Worm (Caenorhabditis elegans) whole organism, L2 larva: ENCODE measurements around the gene T22B3.3.

ENCODE experiments used
- C34F6.9 ChIP-seq: fragments of 150-350 bp; optimal IDR thresholded peaks from 2 replicates; lab custom pipeline; 2014; ENCODE audit warnings: missing biosample characterization, missing genetic modification characterization
- F13H6.1 ChIP-seq: sonication (generic microtip); optimal IDR thresholded peaks from 2 replicates; lab custom pipeline; 2016; ENCODE audit warnings: missing genetic modification characterization, missing compliant biosample characterization
- R02D3.7 ChIP-seq: fragments of 150-350 bp; optimal IDR thresholded peaks from 2 replicates; lab custom pipeline; 2014; ENCODE audit warnings: missing biosample characterization, missing genetic modification characterization
- Y55F3AM.14 ChIP-seq: fragments of 200-800 bp; sonication (Bioruptor generic); optimal IDR thresholded peaks from 2 replicates; lab custom pipeline; 2018; ENCODE audit warnings: mild to moderate bottlenecking, missing genetic modification characterization, missing compliant biosample characterization
- ZK546.5 ChIP-seq: sonication (generic microtip); optimal IDR thresholded peaks from 2 replicates; lab custom pipeline; 2017; ENCODE audit warnings: missing biosample characterization, missing genetic modification characterization
- alr-1 ChIP-seq: fragments of 150-350 bp; optimal IDR thresholded peaks from 2 replicates; lab custom pipeline; 2014; ENCODE audit warnings: missing biosample characterization, missing genetic modification characterization
- aly-2 ChIP-seq: fragments of 150-350 bp; optimal IDR thresholded peaks from 2 replicates; lab custom pipeline; 2014; ENCODE audit warnings: missing biosample characterization, missing genetic modification characterization
- ama-1 ChIP-seq: fragments of 150-350 bp; optimal IDR thresholded peaks from 2 replicates; lab custom pipeline; 2018; ENCODE audit warnings: inconsistent platforms
- blmp-1 ChIP-seq: sonication (generic microtip); optimal IDR thresholded peaks from 2 replicates; lab custom pipeline; 2017; ENCODE audit warnings: missing genetic modification characterization, mild to moderate bottlenecking, missing compliant biosample characterization, antibody characterized with exemption, moderate library complexity; ENCODE audit not compliant: insufficient read depth
- ceh-16 ChIP-seq: fragments of 150-350 bp; optimal IDR thresholded peaks from 2 replicates; lab custom pipeline; 2014; ENCODE audit warnings: missing biosample characterization, missing genetic modification characterization
- ceh-82 ChIP-seq: fragments of 150-350 bp; optimal IDR thresholded peaks from 2 replicates; lab custom pipeline; 2014; ENCODE audit warnings: missing biosample characterization, missing genetic modification characterization
- crh-2 ChIP-seq: sonication (generic microtip); optimal IDR thresholded peaks from 2 replicates; lab custom pipeline; 2017; ENCODE audit warnings: missing biosample characterization, missing genetic modification characterization
- dmd-4 ChIP-seq: sonication (generic microtip); optimal IDR thresholded peaks from 2 replicates; lab custom pipeline; 2017; ENCODE audit warnings: missing biosample characterization, missing genetic modification characterization
- egl-27 ChIP-seq: sonication (generic microtip); optimal IDR thresholded peaks from 3 replicates; lab custom pipeline; 2017; ENCODE audit warnings: missing biosample characterization, missing genetic modification reagents, missing genetic modification characterization
- elt-1 ChIP-seq: fragments of 150-350 bp; optimal IDR thresholded peaks from 2 replicates; lab custom pipeline; 2014; ENCODE audit warnings: missing biosample characterization, missing genetic modification characterization
- elt-3 ChIP-seq: sonication (generic microtip); optimal IDR thresholded peaks from 2 replicates; lab custom pipeline; 2017; ENCODE audit warnings: missing biosample characterization, missing genetic modification characterization
- fos-1 ChIP-seq: fragments of 150-350 bp; optimal IDR thresholded peaks from 2 replicates; lab custom pipeline; 2014; ENCODE audit warnings: missing biosample characterization, missing genetic modification characterization
- lin-11 ChIP-seq: fragments of 150-350 bp; sonication (generic microtip); optimal IDR thresholded peaks from 2 replicates; lab custom pipeline; 2014; ENCODE audit warnings: missing biosample characterization, missing genetic modification characterization, inconsistent platforms, mixed read lengths
- lin-13 ChIP-seq: fragments of 150-350 bp; optimal IDR thresholded peaks from 2 replicates; lab custom pipeline; 2014; ENCODE audit warnings: missing biosample characterization, missing genetic modification reagents, missing genetic modification characterization
- lin-39 ChIP-seq: fragments of 150-350 bp; optimal IDR thresholded peaks from 2 replicates; lab custom pipeline; 2014; ENCODE audit warnings: missing biosample characterization, missing genetic modification reagents, missing genetic modification characterization
- lsy-2 ChIP-seq, 2 experiments: fragments of 150-350 bp in 1 of 2; sonication (generic microtip) in 1 of 2; optimal IDR thresholded peaks; 2 replicates each; lab custom pipeline; 2014 to 2017; ENCODE audit warnings: missing biosample characterization in 2 of 2, missing genetic modification characterization in 2 of 2
- mab-5 ChIP-seq: fragments of 150-350 bp; optimal IDR thresholded peaks from 2 replicates; lab custom pipeline; 2014; ENCODE audit warnings: missing biosample characterization, missing genetic modification characterization
- mbf-1 ChIP-seq: sonication (generic microtip); optimal IDR thresholded peaks from 2 replicates; lab custom pipeline; 2017; ENCODE audit warnings: missing biosample characterization, missing genetic modification characterization
- mdl-1 ChIP-seq, 2 experiments: fragments of 150-350 bp in 1 of 2; sonication (generic microtip) in 1 of 2; optimal IDR thresholded peaks; 2 replicates each; lab custom pipeline; 2017; ENCODE audit warnings: missing biosample characterization in 2 of 2, missing genetic modification characterization in 2 of 2
- nhr-10 ChIP-seq: sonication (generic microtip); optimal IDR thresholded peaks from 2 replicates; lab custom pipeline; 2017; ENCODE audit warnings: missing biosample characterization, missing genetic modification characterization
- nhr-12 ChIP-seq: fragments of 150-350 bp; optimal IDR thresholded peaks from 2 replicates; lab custom pipeline; 2014; ENCODE audit warnings: missing biosample characterization, missing genetic modification characterization
- nhr-129 ChIP-seq: fragments of 150-350 bp; optimal IDR thresholded peaks from 2 replicates; lab custom pipeline; 2014; ENCODE audit warnings: missing biosample characterization, missing genetic modification characterization
- nhr-21 ChIP-seq: fragments of 150-350 bp; optimal IDR thresholded peaks from 2 replicates; lab custom pipeline; 2014; ENCODE audit warnings: missing biosample characterization, missing genetic modification characterization
- nhr-23 ChIP-seq: fragments of 150-350 bp; optimal IDR thresholded peaks from 2 replicates; lab custom pipeline; 2014; ENCODE audit warnings: missing biosample characterization, missing genetic modification reagents, missing genetic modification characterization
- nhr-237 ChIP-seq: fragments of 150-350 bp; optimal IDR thresholded peaks from 2 replicates; lab custom pipeline; 2014; ENCODE audit warnings: missing biosample characterization, missing genetic modification characterization
- nhr-25 ChIP-seq: fragments of 150-350 bp; sonication (generic microtip); optimal IDR thresholded peaks from 3 replicates; lab custom pipeline; 2014; ENCODE audit warnings: missing biosample characterization, missing genetic modification characterization
- nhr-77 ChIP-seq: fragments of 150-350 bp; optimal IDR thresholded peaks from 2 replicates; lab custom pipeline; 2014; ENCODE audit warnings: missing biosample characterization, missing genetic modification characterization
- peb-1 ChIP-seq: fragments of 150-350 bp; optimal IDR thresholded peaks from 2 replicates; lab custom pipeline; 2014; ENCODE audit warnings: missing biosample characterization, missing genetic modification characterization
- sem-4 ChIP-seq: fragments of 150-350 bp; optimal IDR thresholded peaks from 2 replicates; lab custom pipeline; 2014; ENCODE audit warnings: missing biosample characterization, missing genetic modification reagents, missing genetic modification characterization
- sma-3 ChIP-seq: sonication (generic microtip); optimal IDR thresholded peaks from 2 replicates; lab custom pipeline; 2016; ENCODE audit warnings: missing genetic modification reagents, missing genetic modification characterization, missing compliant biosample characterization
- sma-9 ChIP-seq, 2 experiments: fragments of 150-350 bp in 1 of 2; sonication (generic microtip) in 1 of 2; optimal IDR thresholded peaks; 2 replicates each; lab custom pipeline; 2014 to 2016; ENCODE audit warnings: missing genetic modification characterization in 2 of 2, mild to moderate bottlenecking in 1 of 2, missing biosample characterization in 1 of 2, missing compliant biosample characterization in 1 of 2, missing genetic modification reagents in 1 of 2, moderate library complexity in 1 of 2
- unc-39 ChIP-seq: fragments of 150-350 bp; optimal IDR thresholded peaks from 2 replicates; lab custom pipeline; 2014; ENCODE audit warnings: missing biosample characterization, missing genetic modification characterization
- unc-55 ChIP-seq: fragments of 150-350 bp; sonication (generic microtip); optimal IDR thresholded peaks from 3 replicates; lab custom pipeline; 2014; ENCODE audit warnings: missing biosample characterization, missing genetic modification reagents, missing genetic modification characterization
- unc-62 ChIP-seq: fragments of 150-350 bp; optimal IDR thresholded peaks from 2 replicates; lab custom pipeline; 2014; ENCODE audit warnings: missing biosample characterization, missing genetic modification reagents, missing genetic modification characterization
- zag-1 ChIP-seq: fragments of 150-350 bp; optimal IDR thresholded peaks from 2 replicates; lab custom pipeline; 2014; ENCODE audit warnings: missing biosample characterization, missing genetic modification characterization
- ztf-1 ChIP-seq: fragments of 200-800 bp; sonication (Bioruptor generic); conservative IDR thresholded peaks from 2 replicates; pipeline ENCODE4 v1.3.6; 2022; ENCODE audit warnings: missing genetic modification characterization, missing compliant biosample characterization
- ztf-11 ChIP-seq: sonication (generic microtip); optimal IDR thresholded peaks from 2 replicates; lab custom pipeline; 2017; ENCODE audit warnings: missing biosample characterization, missing genetic modification characterization
- ztf-4 ChIP-seq: fragments of 150-350 bp; optimal IDR thresholded peaks from 2 replicates; lab custom pipeline; 2014; ENCODE audit warnings: missing biosample characterization, missing genetic modification characterization

The T22B3.3 gene

DNA sequence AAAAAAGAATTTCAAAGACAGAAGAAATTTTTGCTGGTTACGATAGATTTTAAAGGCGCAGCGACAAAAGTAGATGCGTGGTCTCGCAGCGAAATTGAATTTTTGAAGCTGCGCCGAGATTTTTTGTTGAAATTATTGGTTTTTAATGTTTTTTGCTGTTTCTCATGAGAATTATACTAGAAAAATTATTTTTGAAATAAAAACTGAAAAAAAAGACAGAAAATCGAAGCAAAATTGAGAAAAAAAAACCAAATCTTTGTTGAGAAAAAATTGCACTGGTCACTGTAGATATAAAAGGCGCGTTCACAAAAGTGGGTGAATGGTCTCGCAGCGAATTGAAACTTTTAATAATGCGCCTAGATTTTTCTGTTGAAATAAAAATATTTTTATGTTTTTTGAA lies 8.0 kb downstream of the T22B3.3 start:
- TF ChIP-seq mab-5: no peak
- TF ChIP-seq fos-1 (tag; lab: Kevin White, UChicago): no peak
- TF ChIP-seq nhr-129: no peak
- no peak for TF ChIP-seq lin-13 (GFP tag; lab: Kevin White, UChicago)
- TF ChIP-seq dmd-4 (tag; lab: Kevin White, UChicago): no peak
- no peak for TF ChIP-seq sma-3
- no peak for TF ChIP-seq Y55F3AM.14 (GFP tag; lab: Kevin White, UChicago)
- TF ChIP-seq C34F6.9: no peak
- TF ChIP-seq peb-1 (tag; lab: Kevin White, UChicago): no peak
- TF ChIP-seq nhr-25 (tag; lab: Kevin White, UChicago): no peak
- no peak for TF ChIP-seq ztf-11 (tag; lab: Kevin White, UChicago)
- no peak for TF ChIP-seq mdl-1 (tag; optimal IDR thresholded peaks at IDR 0.05; lab: Kevin White, UChicago)
- no peak for TF ChIP-seq sma-9 (GFP tag; optimal IDR thresholded peaks at IDR 0.05; lab: Kevin White, UChicago)
- no peak for TF ChIP-seq sma-9 (tag; optimal IDR thresholded peaks at IDR 0.05; lab: Kevin White, UChicago)
- TF ChIP-seq elt-1 (tag; lab: Kevin White, UChicago): no peak
- TF ChIP-seq ztf-1 (GFP tag; lab: Robert Waterston, UW): no peak
- TF ChIP-seq elt-3 (tag; lab: Kevin White, UChicago): no peak
- no peak for TF ChIP-seq nhr-10 (tag; lab: Kevin White, UChicago)

ce11 chrIV:11694143-11694542 lies 9.4 kb downstream of the T22B3.3 start, which contains the start of gene ZK792.7:
Gene ZK792.7, plus strand, starts transcription at chrIV:11694443.
- TF ChIP-seq ceh-82 (tag; lab: Kevin White, UChicago): no peak
- TF ChIP-seq ZK546.5: no peak
- TF ChIP-seq elt-3 (tag; lab: Kevin White, UChicago): no peak
- TF ChIP-seq unc-62: no peak
- TF ChIP-seq nhr-21: no peak
- TF ChIP-seq elt-1 (tag; lab: Kevin White, UChicago): no peak
- TF ChIP-seq dmd-4 (tag; lab: Kevin White, UChicago): no peak
- TF ChIP-seq egl-27 (tag; lab: Kevin White, UChicago): no peak
- no peak for TF ChIP-seq ceh-16 (tag; lab: Kevin White, UChicago)
- TF ChIP-seq nhr-237 (tag; lab: Kevin White, UChicago): no peak

DNA sequence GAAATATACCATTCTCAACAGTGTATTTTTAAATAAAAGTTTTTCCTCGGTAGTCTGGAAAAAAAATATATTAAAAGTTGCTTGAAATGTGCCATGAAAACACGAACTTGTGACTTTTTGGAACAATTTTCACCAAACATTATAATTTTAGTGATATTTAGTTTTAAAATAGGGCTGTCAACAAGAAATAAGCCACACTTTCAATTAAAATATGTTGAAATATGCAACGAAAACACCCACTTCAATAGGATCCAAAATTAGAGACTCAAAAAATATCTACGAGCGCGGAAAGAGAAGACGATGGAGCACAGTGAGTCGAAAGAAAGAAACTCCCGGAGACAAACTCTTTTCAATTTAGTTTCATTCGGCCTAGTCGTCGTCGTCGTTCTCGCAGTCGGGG lies 10.1 kb downstream of the T22B3.3 start, which contains the start of gene ZK792.12:
Gene ZK792.12 (plus strand): TSS at position 301 of the 400 bp plus-strand sequence.
- TF ChIP-seq ztf-1 (GFP tag; lab: Robert Waterston, UW): no peak
- no peak for TF ChIP-seq elt-1 (tag; lab: Kevin White, UChicago)
- no peak for TF ChIP-seq lsy-2 (tag; optimal IDR thresholded peaks at IDR 0.05; lab: Kevin White, UChicago)
- TF ChIP-seq egl-27 (tag; lab: Kevin White, UChicago): no peak
- no peak for TF ChIP-seq dmd-4 (tag; lab: Kevin White, UChicago)
- TF ChIP-seq nhr-10 (tag; lab: Kevin White, UChicago): no peak
- TF ChIP-seq sem-4: no peak
- TF ChIP-seq unc-55 (GFP tag; lab: Kevin White, UChicago): no peak
- TF ChIP-seq zag-1 (tag; lab: Kevin White, UChicago): no peak
- no peak for TF ChIP-seq fos-1 (tag; lab: Kevin White, UChicago)
- no peak for TF ChIP-seq ama-1 (lab: Kevin White, UChicago)
- no peak for TF ChIP-seq peb-1 (tag; lab: Kevin White, UChicago)
- TF ChIP-seq unc-62: no peak
- no peak for TF ChIP-seq nhr-12 (tag; lab: Kevin White, UChicago)

- no peak for TF ChIP-seq nhr-77 (tag; lab: Kevin White, UChicago)
- TF ChIP-seq mbf-1 (tag; lab: Kevin White, UChicago): no peak
- peak; percentile 78 for TF ChIP-seq lin-13 (GFP tag; lab: Kevin White, UChicago)
- no peak for TF ChIP-seq nhr-23
- peak; percentile 51 for TF ChIP-seq sem-4
- TF ChIP-seq ama-1 (lab: Kevin White, UChicago): no peak
- peak; percentile 85 for TF ChIP-seq Y55F3AM.14 (GFP tag; lab: Kevin White, UChicago)
- TF ChIP-seq alr-1 (tag; lab: Kevin White, UChicago): no peak
- TF ChIP-seq nhr-129: peak; percentile 90
- TF ChIP-seq egl-27 (tag; lab: Kevin White, UChicago): peak; percentile 45
- no peak for TF ChIP-seq lin-39 (tag; lab: Kevin White, UChicago)
- TF ChIP-seq sma-9 (GFP tag; optimal IDR thresholded peaks at IDR 0.05; lab: Kevin White, UChicago): peak; percentile 66
- no peak for TF ChIP-seq sma-9 (tag; optimal IDR thresholded peaks at IDR 0.05; lab: Kevin White, UChicago)
- TF ChIP-seq nhr-25 (tag; lab: Kevin White, UChicago): peak; percentile 77
- peak; percentile 31 for TF ChIP-seq mab-5
- TF ChIP-seq ztf-1 (GFP tag; lab: Robert Waterston, UW): no peak
- no peak for TF ChIP-seq unc-55 (GFP tag; lab: Kevin White, UChicago)
- no peak for TF ChIP-seq nhr-12 (tag; lab: Kevin White, UChicago)
- peak; percentile 85 for TF ChIP-seq crh-2 (tag; lab: Kevin White, UChicago)
- peak; percentile 90 for TF ChIP-seq F13H6.1 (tag; lab: Kevin White, UChicago)
- TF ChIP-seq fos-1 (tag; lab: Kevin White, UChicago): peak; percentile 87
- no peak for TF ChIP-seq ZK546.5
- TF ChIP-seq ztf-4 (tag; lab: Kevin White, UChicago): peak; percentile 27
- no peak for TF ChIP-seq aly-2 (tag; lab: Kevin White, UChicago)
- peak; percentile 48 for TF ChIP-seq lin-11 (tag; lab: Kevin White, UChicago)
- TF ChIP-seq unc-39: no peak
- TF ChIP-seq R02D3.7 (tag; lab: Kevin White, UChicago): no peak
- no peak for TF ChIP-seq unc-62
- TF ChIP-seq blmp-1 (tag; lab: Kevin White, UChicago): peak; percentile 81
- TF ChIP-seq dmd-4 (tag; lab: Kevin White, UChicago): no peak
- peak; percentile 76 for TF ChIP-seq C34F6.9
Observed at ce11 chrIV:11692071-11692673, 11.4 kb downstream of the T22B3.3 start.
